Worm (Caenorhabditis elegans) whole organism, L4 larva: ENCODE results near the gene srv-10.

Source experiments
- aly-2 ChIP-seq: sonication (generic microtip); optimal IDR thresholded peaks from 2 replicates; lab custom pipeline; 2018; ENCODE audit warnings: missing biosample characterization, missing genetic modification characterization
- ces-1 ChIP-seq: fragments of 150-350 bp; sonication (generic microtip); optimal IDR thresholded peaks from 4 replicates; lab custom pipeline; 2014; ENCODE audit warnings: missing biosample characterization, missing genetic modification reagents, missing genetic modification characterization
- daf-19 ChIP-seq: fragments of 200-800 bp; sonication (Bioruptor generic); conservative IDR thresholded peaks from 2 replicates; pipeline ENCODE4 v1.3.6; 2022; ENCODE audit warnings: missing genetic modification characterization, missing compliant biosample characterization
- duxl-1 ChIP-seq: sonication (generic microtip); optimal IDR thresholded peaks from 2 replicates; lab custom pipeline; 2016; ENCODE audit warnings: mild to moderate bottlenecking, missing genetic modification characterization, moderate library complexity, missing compliant biosample characterization; ENCODE audit not compliant: poor library complexity
- snpc-4 ChIP-seq: fragments of 150-350 bp; optimal IDR thresholded peaks from 2 replicates; lab custom pipeline; 2014; ENCODE audit warnings: missing biosample characterization, missing genetic modification characterization
- unc-130 ChIP-seq: sonication (generic microtip); optimal IDR thresholded peaks from 2 replicates; lab custom pipeline; 2016; ENCODE audit warnings: missing genetic modification reagents, missing genetic modification characterization, missing compliant biosample characterization
- zip-2 ChIP-seq: fragments of 150-350 bp; optimal IDR thresholded peaks from 2 replicates; lab custom pipeline; 2014; ENCODE audit warnings: missing biosample characterization, missing genetic modification characterization

DNA sequence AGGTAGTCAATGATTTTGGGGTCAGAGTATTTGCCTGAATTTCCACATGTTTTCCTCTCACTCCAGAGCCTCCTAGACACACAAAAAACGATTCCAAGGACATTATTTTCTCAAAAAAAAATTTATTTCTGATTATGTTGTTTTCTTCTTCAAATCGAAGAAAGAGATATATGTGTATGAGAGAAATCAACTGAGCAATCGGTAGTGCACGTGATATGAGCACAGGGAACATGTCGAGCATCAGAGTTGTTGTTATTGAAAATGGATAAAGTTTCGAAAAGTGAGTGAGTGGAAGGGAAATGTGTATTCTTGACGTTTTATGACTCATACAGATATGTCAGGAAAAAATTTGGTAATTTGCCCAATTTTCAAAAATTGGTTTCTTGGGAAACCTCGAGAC lies 48.4 kb downstream of the srv-10 start:
- TF ChIP-seq ces-1 (no peak), aly-2 (tag; lab: Kevin White, UChicago) (no peak), daf-19 (GFP tag; lab: Robert Waterston, UW) (no peak), unc-130 (GFP tag; lab: Kevin White, UChicago) (no peak), snpc-4 (no peak), zip-2 (tag; lab: Kevin White, UChicago) (no peak), duxl-1 (tag; lab: Kevin White, UChicago) (no peak)
